Fruit fly (Drosophila melanogaster) whole organism, embryonic: ENCODE measurements around the gene CG8292.

Source experiments
- ATbp ChIP-seq: fragments of 200-800 bp; sonication (Bioruptor generic); optimal IDR thresholded peaks from 2 replicates; lab custom pipeline; 2017; ENCODE audit warnings: missing biosample characterization, mild to moderate bottlenecking, missing genetic modification characterization, missing genetic modification reagents
- Bgb ChIP-seq: fragments of 200-800 bp; sonication (Bioruptor generic); IDR thresholded peaks from 2 replicates; pipeline ENCODE4 v1.3.6; 2022; ENCODE audit warnings: missing biosample characterization, missing genetic modification characterization; ENCODE audit not compliant: partially characterized antibody
- CG11085 ChIP-seq: fragments of 200-800 bp; sonication (Bioruptor generic); IDR thresholded peaks from 2 replicates; pipeline ENCODE4 v1.3.6; 2022; ENCODE audit warnings: missing biosample characterization, missing genetic modification characterization
- CG11560 ChIP-seq: fragments of 200-800 bp; sonication (Bioruptor generic); IDR thresholded peaks from 3 replicates; pipeline ENCODE4 v1.3.6; 2022; ENCODE audit warnings: missing biosample characterization, missing genetic modification characterization
- CG11696 ChIP-seq: fragments of 200-800 bp; sonication (Bioruptor generic); IDR thresholded peaks from 2 replicates; pipeline ENCODE4 v1.3.6; 2022; ENCODE audit warnings: missing biosample characterization, missing genetic modification characterization
- CG12744 ChIP-seq: fragments of 200-800 bp; sonication (Bioruptor generic); optimal IDR thresholded peaks from 2 replicates; lab custom pipeline; 2016; ENCODE audit warnings: missing biosample characterization, missing genetic modification characterization
- CG13775 ChIP-seq: fragments of 200-800 bp; sonication (Bioruptor generic); optimal IDR thresholded peaks from 3 replicates; lab custom pipeline; 2017; ENCODE audit warnings: missing biosample characterization, mild to moderate bottlenecking, missing genetic modification characterization
- CG13894 ChIP-seq: fragments of 200-800 bp; sonication (Bioruptor generic); optimal IDR thresholded peaks from 3 replicates; lab custom pipeline; 2018; ENCODE audit warnings: missing biosample characterization, mild to moderate bottlenecking, missing genetic modification characterization, moderate library complexity
- CG16779 ChIP-seq: fragments of 200-800 bp; sonication (Bioruptor generic); IDR thresholded peaks from 2 replicates; pipeline ENCODE4 v1.3.6; 2022; ENCODE audit warnings: missing biosample characterization, missing genetic modification characterization
- CG3838 ChIP-seq: fragments of 200-800 bp; sonication (Bioruptor generic); optimal IDR thresholded peaks from 3 replicates; lab custom pipeline; 2016; ENCODE audit warnings: missing biosample characterization, missing genetic modification characterization
- CG4282 ChIP-seq: fragments of 200-800 bp; sonication (Bioruptor generic); optimal IDR thresholded peaks from 2 replicates; lab custom pipeline; 2016; ENCODE audit warnings: missing biosample characterization, missing genetic modification characterization
- CG4360 ChIP-seq: fragments of 200-800 bp; sonication (Bioruptor generic); IDR thresholded peaks from 2 replicates; pipeline ENCODE4 v1.3.6; 2022; ENCODE audit warnings: missing biosample characterization, missing genetic modification characterization
- CG4404 ChIP-seq: fragments of 200-800 bp; sonication (Bioruptor generic); IDR thresholded peaks from 2 replicates; pipeline ENCODE4 v1.3.6; 2022; ENCODE audit warnings: missing biosample characterization, missing genetic modification characterization
- CG5245 ChIP-seq: fragments of 200-800 bp; sonication (Bioruptor generic); optimal IDR thresholded peaks from 3 replicates; lab custom pipeline; 2016; ENCODE audit warnings: missing biosample characterization, missing genetic modification characterization
- CG7963 ChIP-seq: fragments of 200-800 bp; sonication (Bioruptor generic); IDR thresholded peaks from 3 replicates; pipeline ENCODE4 v1.3.6; 2022; ENCODE audit warnings: missing biosample characterization, missing genetic modification characterization; ENCODE audit not compliant: partially characterized antibody
- CG8281 ChIP-seq: fragments of 200-800 bp; sonication (Bioruptor generic); optimal IDR thresholded peaks from 2 replicates; lab custom pipeline; 2018; ENCODE audit warnings: missing biosample characterization, mild to moderate bottlenecking, missing genetic modification characterization, moderate library complexity
- CG9437 ChIP-seq: fragments of 200-800 bp; sonication (Bioruptor generic); optimal IDR thresholded peaks from 2 replicates; lab custom pipeline; 2018; ENCODE audit warnings: missing biosample characterization, mild to moderate bottlenecking, missing genetic modification characterization
- CG9876 ChIP-seq: fragments of 200-800 bp; sonication (Bioruptor generic); optimal IDR thresholded peaks from 2 replicates; lab custom pipeline; 2016; ENCODE audit warnings: missing biosample characterization, missing genetic modification characterization
- Camta ChIP-seq: fragments of 200-800 bp; sonication (Bioruptor generic); optimal IDR thresholded peaks from 2 replicates; lab custom pipeline; 2016; ENCODE audit warnings: missing biosample characterization, missing genetic modification characterization
- Deaf1 ChIP-seq: fragments of 200-800 bp; optimal IDR thresholded peaks from 3 replicates; lab custom pipeline; 2019; ENCODE audit warnings: missing biosample characterization, mild to moderate bottlenecking, missing genetic modification characterization, moderate library complexity
- Dll ChIP-seq: fragments of 200-800 bp; sonication (Bioruptor generic); IDR thresholded peaks from 4 replicates; pipeline ENCODE4 v1.3.6; 2022; ENCODE audit warnings: missing biosample characterization, missing genetic modification characterization; ENCODE audit not compliant: partially characterized antibody
- Hand ChIP-seq: fragments of 200-800 bp; sonication (Bioruptor generic); optimal IDR thresholded peaks from 2 replicates; lab custom pipeline; 2017; ENCODE audit warnings: mild to moderate bottlenecking, missing biosample characterization, missing genetic modification reagents, missing genetic modification characterization
- Hey ChIP-seq: fragments of 200-800 bp; sonication (Bioruptor generic); optimal IDR thresholded peaks from 3 replicates; lab custom pipeline; 2018; ENCODE audit warnings: missing biosample characterization, mild to moderate bottlenecking, missing genetic modification characterization
- HmgZ ChIP-seq: fragments of 200-800 bp; sonication (Bioruptor generic); optimal IDR thresholded peaks from 2 replicates; lab custom pipeline; 2018; ENCODE audit warnings: missing biosample characterization, mild to moderate bottlenecking, missing genetic modification characterization
- Hr51 ChIP-seq, 2 experiments: fragments of 200-800 bp; sonication (Bioruptor generic); optimal IDR thresholded peaks; 2 replicates in 1 of 2; 3 replicates in 1 of 2; lab custom pipeline; 2016 to 2018; ENCODE audit warnings: missing biosample characterization in 2 of 2, missing genetic modification characterization in 2 of 2, mild to moderate bottlenecking in 1 of 2, moderate library complexity in 1 of 2
- Jarid2 ChIP-seq: fragments of 200-800 bp; sonication (Bioruptor generic); optimal IDR thresholded peaks from 3 replicates; lab custom pipeline; 2017; ENCODE audit warnings: mild to moderate bottlenecking, missing biosample characterization, missing genetic modification reagents, missing genetic modification characterization
- Meics ChIP-seq: fragments of 200-800 bp; sonication (Bioruptor generic); optimal IDR thresholded peaks from 2 replicates; lab custom pipeline; 2017; ENCODE audit warnings: missing biosample characterization, mild to moderate bottlenecking, missing genetic modification characterization
- Six4 ChIP-seq: fragments of 200-800 bp; sonication (Bioruptor generic); optimal IDR thresholded peaks from 2 replicates; lab custom pipeline; 2016; ENCODE audit warnings: missing biosample characterization, missing genetic modification characterization
- Sry-δ ChIP-seq: fragments of 200-800 bp; sonication (Bioruptor generic); optimal IDR thresholded peaks from 2 replicates; lab custom pipeline; 2016; ENCODE audit warnings: missing biosample characterization, missing genetic modification characterization
- ab ChIP-seq: fragments of 200-800 bp; sonication (Bioruptor generic); optimal IDR thresholded peaks from 2 replicates; lab custom pipeline; 2016; ENCODE audit warnings: missing biosample characterization, missing genetic modification characterization
- al ChIP-seq: fragments of 200-800 bp; sonication (Bioruptor generic); IDR thresholded peaks from 2 replicates; pipeline ENCODE4 v1.3.6; 2022; ENCODE audit warnings: missing biosample characterization, missing genetic modification characterization
- br ChIP-seq: fragments of >200 bp; optimal IDR thresholded peaks from 2 replicates; lab custom pipeline; 2017
- chn ChIP-seq: fragments of 200-800 bp; sonication (Bioruptor generic); optimal IDR thresholded peaks from 2 replicates; lab custom pipeline; 2016; ENCODE audit warnings: missing biosample characterization, missing genetic modification characterization
- crc ChIP-seq: fragments of 200-800 bp; sonication (Bioruptor generic); optimal IDR thresholded peaks from 2 replicates; lab custom pipeline; 2016; ENCODE audit warnings: missing biosample characterization, missing genetic modification characterization
- crp ChIP-seq, 2 experiments: fragments of 200-800 bp; sonication (Bioruptor generic); optimal IDR thresholded peaks; 2 replicates in 1 of 2; 3 replicates in 1 of 2; lab custom pipeline; 2017; ENCODE audit warnings: missing biosample characterization in 2 of 2, missing genetic modification characterization in 2 of 2, mild to moderate bottlenecking in 1 of 2, moderate library complexity in 1 of 2
- eyg ChIP-seq: fragments of 200-800 bp; sonication (Bioruptor generic); optimal IDR thresholded peaks from 3 replicates; lab custom pipeline; 2016; ENCODE audit warnings: missing biosample characterization, missing genetic modification characterization
- grn ChIP-seq: fragments of 200-800 bp; sonication (Bioruptor generic); optimal IDR thresholded peaks from 3 replicates; lab custom pipeline; 2017; ENCODE audit warnings: missing biosample characterization, missing genetic modification characterization
- h ChIP-seq: fragments of >200 bp; optimal IDR thresholded peaks from 2 replicates; lab custom pipeline; 2017
- ind ChIP-seq: fragments of 200-800 bp; sonication (Bioruptor generic); optimal IDR thresholded peaks from 3 replicates; lab custom pipeline; 2016; ENCODE audit warnings: missing biosample characterization, missing genetic modification characterization
- jigr1 ChIP-seq: fragments of 200-800 bp; sonication (Bioruptor generic); IDR thresholded peaks from 3 replicates; pipeline ENCODE4 v1.3.6; 2022; ENCODE audit warnings: missing biosample characterization, missing genetic modification characterization
- jing ChIP-seq: fragments of 200-800 bp; sonication (Bioruptor generic); optimal IDR thresholded peaks from 2 replicates; lab custom pipeline; 2018; ENCODE audit warnings: missing biosample characterization, mild to moderate bottlenecking, missing genetic modification characterization
- kah ChIP-seq: fragments of 200-800 bp; sonication (Bioruptor generic); optimal IDR thresholded peaks from 2 replicates; lab custom pipeline; 2018; ENCODE audit warnings: missing biosample characterization, mild to moderate bottlenecking, missing genetic modification characterization
- pnt ChIP-seq: fragments of 200-800 bp; sonication (Bioruptor generic); optimal IDR thresholded peaks from 3 replicates; lab custom pipeline; 2016; ENCODE audit warnings: missing biosample characterization, missing genetic modification characterization
- prd ChIP-seq, 3 experiments: fragments of >200 bp in 2 of 3; fragments of 200-800 bp in 1 of 3; sonication (Bioruptor generic) in 1 of 3; optimal IDR thresholded peaks in 2 of 3; IDR thresholded peaks in 1 of 3; 2 replicates in 2 of 3; 3 replicates in 1 of 3; pipeline versions ENCODE4 v1.3.6 to Lab custom; 2017 to 2022; ENCODE audit warnings: missing biosample characterization in 1 of 3, missing genetic modification characterization in 1 of 3
- rib ChIP-seq: fragments of 200-800 bp; sonication (Bioruptor generic); IDR thresholded peaks from 2 replicates; pipeline ENCODE4 v1.3.6; 2022; ENCODE audit warnings: missing biosample characterization, missing genetic modification characterization
- sens ChIP-seq: fragments of 200-800 bp; sonication (Bioruptor generic); peaks from one replicate; lab custom pipeline; 2016; ENCODE audit warnings: missing biosample characterization, missing genetic modification characterization
- slp2 ChIP-seq: fragments of 200-800 bp; sonication (Bioruptor generic); optimal IDR thresholded peaks from 2 replicates; lab custom pipeline; 2016; ENCODE audit warnings: missing biosample characterization, missing genetic modification characterization
- z ChIP-seq: fragments of 200-800 bp; sonication (Bioruptor generic); IDR thresholded peaks from 3 replicates; pipeline ENCODE4 v1.3.6; 2022; ENCODE audit warnings: missing biosample characterization, missing genetic modification characterization
- zen ChIP-seq: fragments of 200-800 bp; sonication (Bioruptor generic); optimal IDR thresholded peaks from 3 replicates; lab custom pipeline; 2018; ENCODE audit warnings: missing biosample characterization, mild to moderate bottlenecking, missing genetic modification characterization, moderate library complexity
- zfh2 ChIP-seq: fragments of 200-800 bp; sonication (Bioruptor generic); optimal IDR thresholded peaks from 2 replicates; lab custom pipeline; 2016; ENCODE audit warnings: missing biosample characterization, missing genetic modification characterization

CG8292 gene

dm6 chr2L:8257401-8258266, 39.8 kb upstream of the CG8292 start, which contains the start of gene CG8086 (continued):
- TF ChIP-seq Deaf1 (tag; lab: Kevin White, UChicago) (peak; percentile 5), slp2 (GFP tag; lab: Kevin White, UChicago) (no peak), h (lab: Kevin White, UChicago) (no peak), br (lab: Kevin White, UChicago) (no peak), sens (GFP tag; lab: Kevin White, UChicago) (peak; percentile 43), Dll (GFP tag; lab: Robert Waterston, UW) (no peak), CG5245 (GFP tag; lab: Kevin White, UChicago) (no peak), ab (GFP tag; lab: Kevin White, UChicago) (no peak), CG12744 (GFP tag; lab: Kevin White, UChicago) (no peak), Six4 (GFP tag; lab: Kevin White, UChicago) (no peak), prd (optimal IDR thresholded peaks at IDR 0.05; lab: Kevin White, UChicago) (no peak), prd (GFP tag; IDR thresholded peaks at IDR 0.05; lab: Robert Waterston, UW) (no peak), CG8281 (tag; lab: Kevin White, UChicago) (no peak), z (GFP tag; lab: Robert Waterston, UW) (no peak), grn (GFP tag; lab: Kevin White, UChicago) (no peak), jing (GFP tag; lab: Kevin White, UChicago) (no peak), crc (GFP tag; lab: Kevin White, UChicago) (no peak), CG9437 (GFP tag; lab: Kevin White, UChicago) (peak; percentile 99), CG11696 (GFP tag; lab: Robert Waterston, UW) (no peak), Hand (GFP tag; lab: Kevin White, UChicago) (no peak), jigr1 (GFP tag; lab: Robert Waterston, UW) (no peak), CG4404 (GFP tag; lab: Robert Waterston, UW) (no peak), zfh2 (GFP tag; lab: Kevin White, UChicago) (no peak), Camta (no peak), chn (no peak), CG4282 (GFP tag; lab: Kevin White, UChicago) (no peak), al (GFP tag; lab: Robert Waterston, UW) (no peak), CG16779 (GFP tag; lab: Robert Waterston, UW) (no peak), ind (no peak), CG7963 (no peak), HmgZ (tag; lab: Kevin White, UChicago) (no peak), CG11560 (tag; lab: Robert Waterston, UW) (no peak), pnt (GFP tag; lab: Kevin White, UChicago) (no peak), CG11085 (GFP tag; lab: Robert Waterston, UW) (no peak), eyg (GFP tag; lab: Kevin White, UChicago) (no peak), Meics (no peak), Bgb (GFP tag; lab: Robert Waterston, UW) (peak; percentile 9; the same call in 1 of the 2 replicates), Hr51 (GFP tag; optimal IDR thresholded peaks at IDR 0.05; lab: Kevin White, UChicago) (no peak), Sry-δ (GFP tag; lab: Kevin White, UChicago) (no peak), crp (GFP tag; optimal IDR thresholded peaks at IDR 0.05; lab: Kevin White, UChicago) (no peak), CG13775 (GFP tag; lab: Kevin White, UChicago) (no peak), CG13894 (no peak), ATbp (GFP tag; lab: Kevin White, UChicago) (no peak), Jarid2 (GFP tag; lab: Kevin White, UChicago) (peak; percentile 24), CG9876 (no peak), CG3838 (GFP tag; lab: Kevin White, UChicago) (no peak), CG4360 (GFP tag; lab: Robert Waterston, UW) (no peak), zen (no peak), rib (no peak), Hey (tag; lab: Kevin White, UChicago) (no peak), kah (no peak)
